Fruit fly (Drosophila melanogaster) whole organism: ENCODE data around the gene Ude.

Source experiments
- CG8478 ChIP-seq: fragments of >200 bp; optimal IDR thresholded peaks from 2 replicates; lab custom pipeline; 2018; ENCODE audit warnings: inconsistent platforms
- Dll ChIP-seq: fragments of >200 bp; optimal IDR thresholded peaks from 2 replicates; lab custom pipeline; 2017
- EcR ChIP-seq, 2 experiments: fragments of >200 bp; optimal IDR thresholded peaks; 2 replicates each; lab custom pipeline; 2017; ENCODE audit warnings: missing biosample characterization in 2 of 2, missing genetic modification characterization in 2 of 2, missing genetic modification reagents in 2 of 2
- pan ChIP-seq: fragments of >200 bp; optimal IDR thresholded peaks from 2 replicates; lab custom pipeline; 2017
- psq ChIP-seq: fragments of >200 bp; optimal IDR thresholded peaks from 2 replicates; lab custom pipeline; 2017
- usp ChIP-seq: fragments of >200 bp; optimal IDR thresholded peaks from 2 replicates; lab custom pipeline; 2017; ENCODE audit warnings: missing biosample characterization, missing genetic modification characterization, mixed read lengths

The Ude gene

dm6 chr3R:24799503-24799902 lies at the start of gene Ude:
Ude (minus strand) TSS chr3R:24799668.
- no peak for TF ChIP-seq Dll
- no peak for TF ChIP-seq EcR (GFP tag; optimal IDR thresholded peaks at IDR 0.05; lab: Kevin White, UChicago)
- TF ChIP-seq CG8478 (lab: Kevin White, UChicago): no peak
- no peak for TF ChIP-seq pan
- TF ChIP-seq psq (lab: Kevin White, UChicago): no peak
- TF ChIP-seq usp (GFP tag; lab: Kevin White, UChicago): no peak

- TF ChIP-seq psq (lab: Kevin White, UChicago) (no peak), EcR (GFP tag; optimal IDR thresholded peaks at IDR 0.05; lab: Kevin White, UChicago) (no peak), CG8478 (lab: Kevin White, UChicago) (no peak), pan (no peak), usp (GFP tag; lab: Kevin White, UChicago) (no peak), Dll (no peak)
These were observed 46.7 kb upstream of the Ude start for dm6 chr3R:24845952-24846848.

- TF ChIP-seq psq (lab: Kevin White, UChicago): no peak
- TF ChIP-seq usp (GFP tag; lab: Kevin White, UChicago): no peak
- no peak for TF ChIP-seq CG8478 (lab: Kevin White, UChicago)
- no peak for TF ChIP-seq Dll
- no peak for TF ChIP-seq EcR (GFP tag; optimal IDR thresholded peaks at IDR 0.05; lab: Kevin White, UChicago)
- no peak for TF ChIP-seq pan
These were observed 45.7 kb upstream of the Ude start for dm6 chr3R:24845148-24845547.

dm6 chr3R:24841635-24842034 lies 42.2 kb upstream of the Ude start, which contains the start of gene Esp:
Esp (plus strand) TSS chr3R:24841935.
- TF ChIP-seq pan (no peak), EcR (GFP tag; optimal IDR thresholded peaks at IDR 0.05; lab: Kevin White, UChicago) (no peak), psq (lab: Kevin White, UChicago) (no peak), Dll (no peak), usp (GFP tag; lab: Kevin White, UChicago) (no peak), CG8478 (lab: Kevin White, UChicago) (no peak)

dm6 chr3R:24841063-24841462 lies 41.6 kb upstream of the Ude start, which contains the start of gene CG33658:
CG33658 (minus strand) TSS chr3R:24841163.
- TF ChIP-seq EcR (GFP tag; optimal IDR thresholded peaks at IDR 0.05; lab: Kevin White, UChicago): no peak
- TF ChIP-seq Dll: no peak
- TF ChIP-seq psq (lab: Kevin White, UChicago): no peak
- TF ChIP-seq usp (GFP tag; lab: Kevin White, UChicago): no peak
- TF ChIP-seq CG8478 (lab: Kevin White, UChicago): no peak
- no peak for TF ChIP-seq pan

dm6 chr3R:24833652-24834051 lies 34.2 kb upstream of the Ude start, which contains the start of gene sosie:
sosie (plus strand) TSS chr3R:24833952.
- TF ChIP-seq psq (lab: Kevin White, UChicago) (no peak), pan (no peak), EcR (GFP tag; optimal IDR thresholded peaks at IDR 0.05; lab: Kevin White, UChicago) (no peak), usp (GFP tag; lab: Kevin White, UChicago) (no peak), CG8478 (lab: Kevin White, UChicago) (no peak), Dll (no peak)

- TF ChIP-seq usp (GFP tag; lab: Kevin White, UChicago) (no peak), psq (lab: Kevin White, UChicago) (no peak), EcR (GFP tag; optimal IDR thresholded peaks at IDR 0.05; lab: Kevin White, UChicago) (no peak), pan (no peak), CG8478 (lab: Kevin White, UChicago) (no peak), Dll (no peak)
These were observed 30.5 kb upstream of the Ude start, which contains the start of the genes Kaz and CG43273 for dm6 chr3R:24829887-24830351. Kaz (minus strand) TSS chr3R:24829959. CG43273 (plus strand) TSS chr3R:24830301.

dm6 chr3R:24828234-24828633 lies 28.8 kb upstream of the Ude start, which contains the start of gene RabX4:
RabX4 (minus strand) TSS chr3R:24828409.
- TF ChIP-seq Dll (no peak), pan (no peak), EcR (GFP tag; optimal IDR thresholded peaks at IDR 0.05; lab: Kevin White, UChicago) (no peak), CG8478 (lab: Kevin White, UChicago) (no peak), usp (GFP tag; lab: Kevin White, UChicago) (no peak), psq (lab: Kevin White, UChicago) (no peak)

dm6 chr3R:24825548-24825947 lies 26.1 kb upstream of the Ude start, which contains the start of gene niki:
niki (minus strand) TSS chr3R:24825648.
- TF ChIP-seq pan (no peak), EcR (GFP tag; optimal IDR thresholded peaks at IDR 0.05; lab: Kevin White, UChicago) (no peak), Dll (no peak), usp (GFP tag; lab: Kevin White, UChicago) (no peak), CG8478 (lab: Kevin White, UChicago) (no peak), psq (lab: Kevin White, UChicago) (no peak)

- TF ChIP-seq usp (GFP tag; lab: Kevin White, UChicago): no peak
- TF ChIP-seq CG8478 (lab: Kevin White, UChicago): no peak
- TF ChIP-seq pan: no peak
- TF ChIP-seq Dll: no peak
- no peak for TF ChIP-seq EcR (GFP tag; optimal IDR thresholded peaks at IDR 0.05; lab: Kevin White, UChicago)
- TF ChIP-seq psq (lab: Kevin White, UChicago): no peak
These were observed 23.6 kb upstream of the Ude start for dm6 chr3R:24823061-24823460.

dm6 chr3R:24816993-24817854 lies 17.8 kb upstream of the Ude start, which contains the start of the genes CG5808 and Saf-B:
CG5808 (minus strand) TSS chr3R:24817007.
Saf-B (plus strand) TSS chr3R:24817464.
- TF ChIP-seq Dll (no peak), CG8478 (lab: Kevin White, UChicago) (no peak)
